Fruit fly (Drosophila melanogaster) whole organism, wandering third instar larva: Measurements from ENCODE around the gene CG10311.

Experiments
- Abd-B ChIP-seq: fragments of >200 bp; optimal IDR thresholded peaks from 2 replicates; lab custom pipeline; 2017; ENCODE audit warnings: missing biosample characterization, missing genetic modification characterization
- CG32264 ChIP-seq: fragments of 200-800 bp; sonication (Bioruptor generic); optimal IDR thresholded peaks from 2 replicates; lab custom pipeline; 2016; ENCODE audit warnings: missing biosample characterization, missing genetic modification characterization
- CG9705 ChIP-seq: fragments of 200-800 bp; sonication (Bioruptor generic); optimal IDR thresholded peaks from 2 replicates; lab custom pipeline; 2018; ENCODE audit warnings: missing biosample characterization, mild to moderate bottlenecking, missing genetic modification characterization
- CrebA ChIP-seq: fragments of 200-800 bp; sonication (Bioruptor generic); optimal IDR thresholded peaks from 2 replicates; lab custom pipeline; 2016; ENCODE audit warnings: missing biosample characterization, mild to moderate bottlenecking, missing genetic modification characterization, borderline replicate concordance
- Dfd ChIP-seq: fragments of >200 bp; optimal IDR thresholded peaks from 2 replicates; lab custom pipeline; 2017; ENCODE audit warnings: missing biosample characterization, missing genetic modification characterization
- Dif ChIP-seq: fragments of 200-275, 200-300 bp; sonication (Bioruptor generic); optimal IDR thresholded peaks from 2 replicates; lab custom pipeline; 2018; ENCODE audit warnings: missing biosample characterization, missing genetic modification characterization; ENCODE audit not compliant: partially characterized antibody
- GATAd ChIP-seq: sonication (Bioruptor generic); optimal IDR thresholded peaks from 2 replicates; lab custom pipeline; 2016; ENCODE audit warnings: missing biosample characterization, missing genetic modification characterization
- HLH106 ChIP-seq: fragments of 200-800 bp; optimal IDR thresholded peaks from 3 replicates; lab custom pipeline; 2019; ENCODE audit warnings: missing biosample characterization, mild to moderate bottlenecking, missing genetic modification characterization, moderate library complexity
- Hnf4 ChIP-seq: fragments of 200-800 bp; sonication (Bioruptor generic); optimal IDR thresholded peaks from 2 replicates; lab custom pipeline; 2016; ENCODE audit warnings: missing biosample characterization, mild to moderate bottlenecking, missing genetic modification characterization
- Hr78 ChIP-seq: fragments of >200 bp; optimal IDR thresholded peaks from 2 replicates; lab custom pipeline; 2017; ENCODE audit warnings: missing biosample characterization, missing genetic modification characterization
- Hr83 ChIP-seq: fragments of 200-300 bp; sonication (Bioruptor generic); optimal IDR thresholded peaks from 2 replicates; lab custom pipeline; 2016; ENCODE audit warnings: missing biosample characterization, mild to moderate bottlenecking, missing genetic modification characterization, moderate library complexity; ENCODE audit not compliant: poor library complexity, severe bottlenecking
- Jra ChIP-seq: sonication (Bioruptor generic); optimal IDR thresholded peaks from 2 replicates; lab custom pipeline; 2016; ENCODE audit warnings: missing biosample characterization, missing genetic modification characterization
- Mio ChIP-seq: sonication (Bioruptor generic); optimal IDR thresholded peaks from 2 replicates; lab custom pipeline; 2016; ENCODE audit warnings: missing biosample characterization, missing genetic modification characterization
- Myc ChIP-seq: fragments of >200 bp; optimal IDR thresholded peaks from 2 replicates; lab custom pipeline; 2017
- N ChIP-seq: fragments of >200 bp; optimal IDR thresholded peaks from 2 replicates; lab custom pipeline; 2018; ENCODE audit warnings: missing biosample characterization, missing external identifiers, missing genetic modification characterization
- OdsH ChIP-seq: fragments of 200-800 bp; sonication (Bioruptor generic); optimal IDR thresholded peaks from 2 replicates; lab custom pipeline; 2016; ENCODE audit warnings: missing biosample characterization, mild to moderate bottlenecking, missing genetic modification characterization
- Rel ChIP-seq, 2 experiments: fragments of 200-800 bp; sonication (Bioruptor generic) in 1 of 2; optimal IDR thresholded peaks; 2 replicates in 1 of 2; 3 replicates in 1 of 2; lab custom pipeline; 2016 to 2019; ENCODE audit warnings: mild to moderate bottlenecking in 2 of 2, missing biosample characterization in 2 of 2, missing genetic modification characterization in 2 of 2, moderate library complexity in 1 of 2
- Sp1 ChIP-seq: fragments of 200-800 bp; sonication (Bioruptor generic); optimal IDR thresholded peaks from 3 replicates; lab custom pipeline; 2019; ENCODE audit warnings: missing biosample characterization, mild to moderate bottlenecking, missing genetic modification characterization, moderate library complexity
- Vsx2 ChIP-seq: fragments of 200-300, 225-300 bp; sonication (Bioruptor generic); optimal IDR thresholded peaks from 2 replicates; lab custom pipeline; 2018; ENCODE audit warnings: missing biosample characterization, missing genetic modification characterization; ENCODE audit not compliant: partially characterized antibody
- br ChIP-seq: fragments of 200-800 bp; sonication (Bioruptor generic); optimal IDR thresholded peaks from 2 replicates; lab custom pipeline; 2016; ENCODE audit warnings: missing biosample characterization, missing genetic modification characterization
- brk ChIP-seq: fragments of 200-800 bp; sonication (Bioruptor generic); optimal IDR thresholded peaks from 2 replicates; lab custom pipeline; 2016; ENCODE audit warnings: missing biosample characterization, mild to moderate bottlenecking, missing genetic modification characterization
- dl ChIP-seq, 2 experiments: fragments of 175-275, 200-275 bp in 1 of 2; fragments of 200-275 bp in 1 of 2; sonication (Bioruptor generic); optimal IDR thresholded peaks; lab custom pipeline; 2018; ENCODE audit warnings: mild to moderate bottlenecking in 2 of 2, missing biosample characterization in 2 of 2, missing genetic modification characterization in 2 of 2, moderate library complexity in 2 of 2; ENCODE audit not compliant: partially characterized antibody in 2 of 2, insufficient read depth in 1 of 2
- dmrt93B ChIP-seq: fragments of 200-800 bp; sonication (Bioruptor generic); optimal IDR thresholded peaks from 2 replicates; lab custom pipeline; 2018; ENCODE audit warnings: missing biosample characterization, mild to moderate bottlenecking, missing genetic modification characterization
- dsf ChIP-seq: sonication (Bioruptor generic); optimal IDR thresholded peaks from 2 replicates; lab custom pipeline; 2016; ENCODE audit warnings: missing biosample characterization, missing genetic modification characterization, borderline replicate concordance
- ey ChIP-seq: fragments of 200-800 bp; sonication (Bioruptor generic); optimal IDR thresholded peaks from 2 replicates; lab custom pipeline; 2016; ENCODE audit warnings: missing biosample characterization, missing genetic modification characterization
- foxo ChIP-seq, 2 experiments: fragments of 200-800 bp; sonication (Bioruptor generic); optimal IDR thresholded peaks; 2 replicates in 1 of 2; 3 replicates in 1 of 2; lab custom pipeline; 2016 to 2017; ENCODE audit warnings: missing biosample characterization in 2 of 2, missing genetic modification characterization in 2 of 2
- fru ChIP-seq: fragments of 200-800 bp; sonication (Bioruptor generic); optimal IDR thresholded peaks from 3 replicates; lab custom pipeline; 2016; ENCODE audit warnings: missing biosample characterization, mild to moderate bottlenecking, missing genetic modification characterization
- h ChIP-seq: fragments of 200-800 bp; sonication (Bioruptor generic); optimal IDR thresholded peaks from 3 replicates; lab custom pipeline; 2016; ENCODE audit warnings: missing biosample characterization, mild to moderate bottlenecking, missing genetic modification characterization
- jim ChIP-seq: fragments of 175-275, 200-325 bp; sonication (Bioruptor generic); optimal IDR thresholded peaks from 2 replicates; lab custom pipeline; 2016; ENCODE audit warnings: missing biosample characterization, mild to moderate bottlenecking, missing genetic modification characterization
- lola ChIP-seq: fragments of >200 bp; optimal IDR thresholded peaks from 2 replicates; lab custom pipeline; 2017; ENCODE audit warnings: missing biosample characterization, missing genetic modification characterization
- pan ChIP-seq: fragments of >200 bp; optimal IDR thresholded peaks from 2 replicates; lab custom pipeline; 2017
- psq ChIP-seq: fragments of 200-800 bp; sonication (Bioruptor generic); optimal IDR thresholded peaks from 3 replicates; lab custom pipeline; 2017; ENCODE audit warnings: missing biosample characterization, mild to moderate bottlenecking, missing genetic modification characterization, moderate library complexity
- rgr ChIP-seq: fragments of 200-800 bp; sonication (Bioruptor generic); optimal IDR thresholded peaks from 3 replicates; lab custom pipeline; 2016; ENCODE audit warnings: missing biosample characterization, mild to moderate bottlenecking, missing genetic modification characterization
- sage ChIP-seq: fragments of 200-800 bp; sonication (Bioruptor generic); optimal IDR thresholded peaks from 2 replicates; lab custom pipeline; 2016; ENCODE audit warnings: missing biosample characterization, mild to moderate bottlenecking, missing genetic modification characterization
- sv ChIP-seq: fragments of 200-800 bp; sonication (Bioruptor generic); optimal IDR thresholded peaks from 3 replicates; lab custom pipeline; 2016; ENCODE audit warnings: missing biosample characterization, missing genetic modification characterization
- tai ChIP-seq: sonication (Bioruptor generic); optimal IDR thresholded peaks from 2 replicates; lab custom pipeline; 2016; ENCODE audit warnings: missing biosample characterization, missing genetic modification characterization
- usp ChIP-seq: fragments of >200 bp; optimal IDR thresholded peaks from 2 replicates; lab custom pipeline; 2017; ENCODE audit warnings: missing biosample characterization, missing genetic modification characterization
- woc ChIP-seq: sonication (Bioruptor generic); optimal IDR thresholded peaks from 2 replicates; lab custom pipeline; 2016; ENCODE audit warnings: missing biosample characterization, mild to moderate bottlenecking, missing genetic modification characterization

The CG10311 gene

dm6 chr3R:16336327-16337052, 20.3 kb downstream of the CG10311 start:
- TF ChIP-seq CG32264 (GFP tag; lab: Kevin White, UChicago) (no peak), Vsx2 (GFP tag; lab: Kevin White, UChicago) (no peak), br (GFP tag; lab: Kevin White, UChicago) (peak; percentile 30), CrebA (GFP tag; lab: Kevin White, UChicago) (no peak), dmrt93B (GFP tag; lab: Kevin White, UChicago) (no peak), Myc (lab: Kevin White, UChicago) (no peak), jim (no peak), Hnf4 (peak; percentile 8), rgr (GFP tag; lab: Kevin White, UChicago) (no peak), sv (GFP tag; lab: Kevin White, UChicago) (no peak), usp (GFP tag; lab: Kevin White, UChicago) (no peak), Jra (GFP tag; lab: Kevin White, UChicago) (no peak), dsf (no peak), Sp1 (peak; percentile 9), Dfd (no peak), Rel (GFP tag; optimal IDR thresholded peaks at IDR 0.05; lab: Kevin White, UChicago) (no peak), Rel (tag; optimal IDR thresholded peaks at IDR 0.05; lab: Kevin White, UChicago) (no peak), sage (GFP tag; lab: Kevin White, UChicago) (peak; percentile 48), HLH106 (peak; percentile 16), psq (GFP tag; lab: Kevin White, UChicago) (no peak), lola (GFP tag; lab: Kevin White, UChicago) (no peak), dl (GFP tag; optimal IDR thresholded peaks at IDR 0.05; lab: Kevin White, UChicago; ENCODE audit: insufficient read depth in 1 of 2, partially characterized antibody in 2 of 2) (no peak), tai (GFP tag; lab: Kevin White, UChicago) (no peak), brk (GFP tag; lab: Kevin White, UChicago) (no peak), woc (GFP tag; lab: Kevin White, UChicago) (peak; percentile 46), Abd-B (GFP tag; lab: Kevin White, UChicago) (no peak), OdsH (GFP tag; lab: Kevin White, UChicago) (no peak), pan (lab: Kevin White, UChicago) (no peak), fru (GFP tag; lab: Kevin White, UChicago) (peak; percentile 47), Dif (GFP tag; lab: Kevin White, UChicago) (no peak), N (GFP tag; lab: Kevin White, UChicago) (no peak), CG9705 (GFP tag; lab: Kevin White, UChicago) (no peak), GATAd (no peak), h (GFP tag; lab: Kevin White, UChicago) (peak; percentile 25), ey (GFP tag; lab: Kevin White, UChicago) (peak; percentile 39), Hr83 (GFP tag; lab: Kevin White, UChicago) (no peak), foxo (GFP tag; optimal IDR thresholded peaks at IDR 0.05; lab: Kevin White, UChicago) (peak in 1 of 2 experiments; percentile 40), Mio (GFP tag; lab: Kevin White, UChicago) (no peak), Hr78 (no peak)

dm6 chr3R:16335438-16336073, 21.3 kb downstream of the CG10311 start:
- TF ChIP-seq sage (GFP tag; lab: Kevin White, UChicago): no peak
- TF ChIP-seq brk (GFP tag; lab: Kevin White, UChicago): no peak
- no peak for TF ChIP-seq psq (GFP tag; lab: Kevin White, UChicago)
- TF ChIP-seq N (GFP tag; lab: Kevin White, UChicago): no peak
- TF ChIP-seq CG9705 (GFP tag; lab: Kevin White, UChicago): no peak
- no peak for TF ChIP-seq CrebA (GFP tag; lab: Kevin White, UChicago)
- TF ChIP-seq OdsH (GFP tag; lab: Kevin White, UChicago): no peak
- no peak for TF ChIP-seq h (GFP tag; lab: Kevin White, UChicago)
- no peak for TF ChIP-seq br (GFP tag; lab: Kevin White, UChicago)
- no peak for TF ChIP-seq Myc (lab: Kevin White, UChicago)
- TF ChIP-seq Dfd: no peak
- TF ChIP-seq foxo (GFP tag; optimal IDR thresholded peaks at IDR 0.05; lab: Kevin White, UChicago): no peak
